Worm (Caenorhabditis elegans) whole organism, late embryonic: ENCODE data around the gene F09C6.3.

Experiments used
- C08G9.2 ChIP-seq: sonication (generic microtip); optimal IDR thresholded peaks from 2 replicates; lab custom pipeline; 2016; ENCODE audit warnings: mild to moderate bottlenecking, missing genetic modification characterization, moderate library complexity, missing compliant biosample characterization
- K02D7.2 ChIP-seq: sonication (generic microtip); optimal IDR thresholded peaks from 2 replicates; lab custom pipeline; 2017; ENCODE audit warnings: mild to moderate bottlenecking, missing genetic modification characterization, missing compliant biosample characterization
- K09A11.1 ChIP-seq: sonication (generic microtip); optimal IDR thresholded peaks from 2 replicates; lab custom pipeline; 2017; ENCODE audit warnings: antibody characterized with exemption, mild to moderate bottlenecking, missing genetic modification characterization, missing compliant biosample characterization; ENCODE audit not compliant: insufficient read depth
- ahr-1 ChIP-seq: sonication (generic microtip); optimal IDR thresholded peaks from 2 replicates; lab custom pipeline; 2016; ENCODE audit warnings: missing genetic modification characterization, missing compliant biosample characterization
- ama-1 ChIP-seq: fragments of 150-350 bp; optimal IDR thresholded peaks from 2 replicates; lab custom pipeline; 2014
- ceh-19 ChIP-seq: fragments of 200-800 bp; sonication (Bioruptor generic); optimal IDR thresholded peaks from 2 replicates; lab custom pipeline; 2018; ENCODE audit warnings: mild to moderate bottlenecking, missing genetic modification characterization, missing compliant biosample characterization
- ceh-2 ChIP-seq: sonication (generic microtip); optimal IDR thresholded peaks from 2 replicates; lab custom pipeline; 2016; ENCODE audit warnings: missing genotype, missing genetic modification characterization, missing compliant biosample characterization
- ceh-24 ChIP-seq: sonication (generic microtip); optimal IDR thresholded peaks from 2 replicates; lab custom pipeline; 2016; ENCODE audit warnings: mild to moderate bottlenecking, missing genetic modification characterization, missing compliant biosample characterization
- ceh-30 ChIP-seq: fragments of 150-350 bp; optimal IDR thresholded peaks from 2 replicates; lab custom pipeline; 2014; ENCODE audit warnings: missing biosample characterization, missing genetic modification characterization
- ceh-31 ChIP-seq: sonication (generic microtip); optimal IDR thresholded peaks from 2 replicates; lab custom pipeline; 2016; ENCODE audit warnings: missing genetic modification characterization, missing compliant biosample characterization
- ceh-48 ChIP-seq: sonication (generic microtip); optimal IDR thresholded peaks from 2 replicates; lab custom pipeline; 2016; ENCODE audit warnings: missing genetic modification characterization, inconsistent platforms, missing compliant biosample characterization
- ceh-9 ChIP-seq: sonication (generic microtip); optimal IDR thresholded peaks from 2 replicates; lab custom pipeline; 2016; ENCODE audit warnings: mild to moderate bottlenecking, missing genetic modification characterization, inconsistent platforms, missing compliant biosample characterization
- che-1 ChIP-seq: sonication (generic microtip); optimal IDR thresholded peaks from 2 replicates; lab custom pipeline; 2016; ENCODE audit warnings: mild to moderate bottlenecking, missing genetic modification characterization, missing compliant biosample characterization
- dve-1 ChIP-seq: sonication (generic microtip); optimal IDR thresholded peaks from 2 replicates; lab custom pipeline; 2017; ENCODE audit warnings: antibody characterized with exemption, mild to moderate bottlenecking, missing genetic modification characterization, missing compliant biosample characterization
- elt-4 ChIP-seq: sonication (generic microtip); optimal IDR thresholded peaks from 2 replicates; lab custom pipeline; 2016; ENCODE audit warnings: missing genetic modification characterization, missing compliant biosample characterization
- fax-1 ChIP-seq: sonication (generic microtip); optimal IDR thresholded peaks from 2 replicates; lab custom pipeline; 2016; ENCODE audit warnings: missing genotype, missing genetic modification characterization, missing compliant biosample characterization
- gmeb-2 ChIP-seq: sonication (generic microtip); optimal IDR thresholded peaks from 2 replicates; lab custom pipeline; 2016; ENCODE audit warnings: missing genetic modification characterization, inconsistent platforms, missing compliant biosample characterization
- hlh-15 ChIP-seq: sonication (generic microtip); optimal IDR thresholded peaks from 2 replicates; lab custom pipeline; 2016; ENCODE audit warnings: missing genetic modification characterization, missing compliant biosample characterization
- hlh-6 ChIP-seq: sonication (generic microtip); optimal IDR thresholded peaks from 2 replicates; lab custom pipeline; 2016; ENCODE audit warnings: missing genotype, missing genetic modification characterization, missing compliant biosample characterization
- hlh-8 ChIP-seq: sonication (generic microtip); optimal IDR thresholded peaks from 2 replicates; lab custom pipeline; 2016; ENCODE audit warnings: missing genotype, missing genetic modification characterization, missing compliant biosample characterization
- lin-11 ChIP-seq: fragments of 200-800 bp; sonication (Bioruptor generic); optimal IDR thresholded peaks from 2 replicates; lab custom pipeline; 2018; ENCODE audit warnings: mild to moderate bottlenecking, missing genetic modification characterization, missing compliant biosample characterization
- madf-2 ChIP-seq: sonication (generic microtip); optimal IDR thresholded peaks from 2 replicates; lab custom pipeline; 2017; ENCODE audit warnings: missing genetic modification characterization, missing compliant biosample characterization
- nfya-1 ChIP-seq: sonication (generic microtip); optimal IDR thresholded peaks from 2 replicates; lab custom pipeline; 2017; ENCODE audit warnings: missing genetic modification characterization, mild to moderate bottlenecking, missing compliant biosample characterization, antibody characterized with exemption, moderate library complexity
- npax-4 ChIP-seq: sonication (generic microtip); optimal IDR thresholded peaks from 2 replicates; lab custom pipeline; 2016; ENCODE audit warnings: missing genetic modification characterization, missing compliant biosample characterization
- pag-3 ChIP-seq: sonication (generic microtip); optimal IDR thresholded peaks from 2 replicates; lab custom pipeline; 2016; ENCODE audit warnings: missing compliant biosample characterization, missing genetic modification characterization, borderline replicate concordance
- pat-9 ChIP-seq: fragments of 200-800 bp; sonication (Bioruptor generic); optimal IDR thresholded peaks from 2 replicates; lab custom pipeline; 2018; ENCODE audit warnings: mild to moderate bottlenecking, missing genetic modification characterization, moderate library complexity, missing compliant biosample characterization
- pha-2 ChIP-seq: sonication (generic microtip); optimal IDR thresholded peaks from 2 replicates; lab custom pipeline; 2017; ENCODE audit warnings: mild to moderate bottlenecking, missing genetic modification characterization, missing compliant biosample characterization
- pqm-1 ChIP-seq: sonication (generic microtip); optimal IDR thresholded peaks from 2 replicates; lab custom pipeline; 2016; ENCODE audit warnings: missing genetic modification characterization, missing compliant biosample characterization
- pros-1 ChIP-seq: fragments of 150-350 bp; optimal IDR thresholded peaks from 2 replicates; lab custom pipeline; 2014; ENCODE audit warnings: missing biosample characterization, missing genetic modification reagents, missing genetic modification characterization
- sdc-2 ChIP-seq: sonication (generic microtip); optimal IDR thresholded peaks from 2 replicates; lab custom pipeline; 2016; ENCODE audit warnings: missing genotype, missing genetic modification characterization, missing compliant biosample characterization
- tbx-2 ChIP-seq: sonication (generic microtip); optimal IDR thresholded peaks from 2 replicates; lab custom pipeline; 2016; ENCODE audit warnings: missing genetic modification characterization, missing compliant biosample characterization
- tbx-7 ChIP-seq: sonication (generic microtip); optimal IDR thresholded peaks from 2 replicates; lab custom pipeline; 2016; ENCODE audit warnings: missing genotype, missing genetic modification characterization, missing compliant biosample characterization
- unc-42 ChIP-seq: sonication (generic microtip); optimal IDR thresholded peaks from 2 replicates; lab custom pipeline; 2016; ENCODE audit warnings: missing genotype, missing genetic modification characterization, missing compliant biosample characterization
- unc-86 ChIP-seq: sonication (generic microtip); optimal IDR thresholded peaks from 2 replicates; lab custom pipeline; 2016; ENCODE audit warnings: missing genetic modification characterization, missing compliant biosample characterization
- ztf-16 ChIP-seq: sonication (generic microtip); optimal IDR thresholded peaks from 2 replicates; lab custom pipeline; 2017; ENCODE audit warnings: missing genetic modification characterization, missing compliant biosample characterization

F09C6.3 gene

DNA sequence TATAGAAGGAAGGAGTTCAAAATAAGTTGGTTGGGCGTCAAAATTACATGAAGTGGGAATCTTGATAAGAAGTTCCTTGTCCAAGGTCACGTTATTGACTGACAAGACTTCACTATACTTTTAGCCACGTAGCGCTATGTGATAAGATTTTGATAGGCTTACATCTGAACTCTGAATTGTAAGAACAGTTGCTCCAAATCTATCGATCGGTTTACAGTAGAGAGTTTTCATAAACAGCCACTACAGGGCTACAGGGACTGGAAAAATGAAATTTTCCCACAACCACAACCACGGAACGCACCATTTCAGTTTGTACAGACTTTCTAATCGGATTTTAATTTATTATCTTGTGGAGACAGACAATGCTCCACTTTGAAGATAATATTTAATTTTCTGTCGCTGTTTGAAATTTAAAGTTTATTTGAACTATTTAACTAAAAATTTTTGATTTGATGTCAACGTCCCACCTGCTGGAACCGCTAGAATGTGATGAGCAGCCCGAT, 21.9 kb downstream of the F09C6.3 start, which contains the start of the genes clec-31 and clec-22:
Gene clec-31, minus strand, starts transcription at position 101 of the 503 bp plus-strand sequence.
Gene clec-22, plus strand, starts transcription at position 453 of the 503 bp plus-strand sequence.
- TF ChIP-seq pros-1 (tag; lab: Kevin White, UChicago) (no peak), pag-3 (tag; lab: Kevin White, UChicago) (no peak), elt-4 (tag; lab: Kevin White, UChicago) (no peak), pha-2 (tag; lab: Kevin White, UChicago) (no peak), fax-1 (tag; lab: Kevin White, UChicago) (no peak), pqm-1 (tag; lab: Kevin White, UChicago) (no peak), hlh-6 (tag; lab: Kevin White, UChicago) (no peak), unc-42 (tag; lab: Kevin White, UChicago) (no peak), dve-1 (tag; lab: Kevin White, UChicago) (no peak), ceh-24 (tag; lab: Kevin White, UChicago) (no peak), hlh-15 (tag; lab: Kevin White, UChicago) (no peak), ama-1 (lab: Kevin White, UChicago) (no peak), K09A11.1 (tag; lab: Kevin White, UChicago) (no peak)

DNA sequence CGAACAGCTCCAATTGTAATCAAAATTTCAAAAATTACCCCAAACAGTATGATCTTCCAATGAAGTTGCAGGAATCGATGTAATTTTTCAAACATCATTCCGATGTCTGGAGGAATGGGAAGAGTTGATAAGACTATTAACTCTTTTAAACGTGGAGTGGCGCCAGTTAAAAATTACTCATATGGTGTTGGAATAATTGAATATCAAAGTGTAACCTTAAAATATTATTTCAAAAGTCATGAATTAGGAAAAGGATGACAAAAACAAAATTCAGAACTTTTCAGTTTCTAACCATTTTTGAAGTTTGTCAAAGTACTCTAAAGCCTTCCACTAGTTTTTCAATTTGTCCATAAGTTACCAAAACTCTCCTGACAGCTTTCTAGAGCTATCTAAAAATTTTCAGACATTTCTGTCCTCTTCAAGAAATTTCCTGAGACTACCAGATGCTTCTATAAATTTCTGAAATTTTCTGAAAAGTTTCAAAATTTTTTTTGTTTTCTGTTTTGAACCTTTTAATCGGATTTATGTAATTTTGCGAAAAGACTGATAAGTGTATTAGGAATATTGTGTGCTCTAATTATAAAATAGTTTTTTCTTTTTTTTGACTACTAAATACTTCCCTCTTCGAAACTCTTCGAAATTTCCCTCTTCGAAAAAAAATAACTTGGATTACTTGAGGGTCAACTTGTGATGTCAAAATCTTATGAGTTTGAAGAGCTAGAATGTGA, 25.8 kb downstream of the F09C6.3 start, which contains the start of the genes clec-35 and clec-27:
Gene clec-35, minus strand, starts transcription at position 101 of the 728 bp plus-strand sequence.
Gene clec-27, plus strand, starts transcription at position 678 of the 728 bp plus-strand sequence.
- TF ChIP-seq elt-4 (tag; lab: Kevin White, UChicago) (no peak), nfya-1 (tag; lab: Kevin White, UChicago) (no peak), unc-86 (tag; lab: Kevin White, UChicago) (no peak), C08G9.2 (tag; lab: Kevin White, UChicago) (no peak), ceh-9 (tag; lab: Kevin White, UChicago) (no peak), K02D7.2 (tag; lab: Kevin White, UChicago) (no peak), tbx-2 (tag; lab: Kevin White, UChicago) (no peak), ceh-30 (tag; lab: Kevin White, UChicago) (no peak), che-1 (tag; lab: Kevin White, UChicago) (no peak), gmeb-2 (tag; lab: Kevin White, UChicago) (no peak), ceh-19 (GFP tag; lab: Kevin White, UChicago) (no peak), hlh-8 (tag; lab: Kevin White, UChicago) (no peak), ceh-24 (tag; lab: Kevin White, UChicago) (no peak), ceh-31 (tag; lab: Kevin White, UChicago) (no peak), dve-1 (tag; lab: Kevin White, UChicago) (no peak), lin-11 (tag; lab: Kevin White, UChicago) (no peak), ceh-2 (tag; lab: Kevin White, UChicago) (no peak)

- TF ChIP-seq tbx-2 (tag; lab: Kevin White, UChicago) = no peak
Measured at ce11 chrV:16852002-16852401, 28.0 kb downstream of the F09C6.3 start, which contains the start of gene clec-37. TSS of gene clec-37 (minus strand) at chrV:16852102.

DNA sequence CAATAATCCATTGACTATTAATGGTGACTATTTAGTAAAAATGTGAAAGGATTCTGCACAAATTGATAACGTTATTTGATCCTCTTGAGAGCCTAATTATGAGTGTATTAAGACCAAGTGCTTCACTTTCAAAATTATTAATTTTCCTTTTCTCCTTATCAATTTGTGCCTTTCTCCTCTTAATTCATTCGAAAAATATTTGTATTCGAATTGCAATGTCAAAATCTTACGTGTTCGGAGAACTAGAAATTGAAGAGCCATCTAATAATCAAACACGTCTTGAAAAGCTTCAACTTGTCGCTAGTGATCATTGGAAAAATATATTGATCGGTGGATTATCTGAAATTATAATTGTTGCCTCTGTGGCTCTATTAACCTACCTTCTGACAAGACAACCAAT, 31.5 kb downstream of the F09C6.3 start, which contains the start of the genes clec-36 and clec-26:
Gene clec-36, minus strand, starts transcription at position 101 of the 400 bp plus-strand sequence.
Gene clec-26, plus strand, starts transcription at position 114 of the 400 bp plus-strand sequence.
- no peak for TF ChIP-seq tbx-7 (tag; lab: Kevin White, UChicago)
- no peak for TF ChIP-seq ztf-16
- TF ChIP-seq pha-2 (tag; lab: Kevin White, UChicago) = no peak
- no peak for TF ChIP-seq ceh-48
- no peak for TF ChIP-seq npax-4 (tag; lab: Kevin White, UChicago)
- TF ChIP-seq, all 69 proteins: peak for 0

DNA sequence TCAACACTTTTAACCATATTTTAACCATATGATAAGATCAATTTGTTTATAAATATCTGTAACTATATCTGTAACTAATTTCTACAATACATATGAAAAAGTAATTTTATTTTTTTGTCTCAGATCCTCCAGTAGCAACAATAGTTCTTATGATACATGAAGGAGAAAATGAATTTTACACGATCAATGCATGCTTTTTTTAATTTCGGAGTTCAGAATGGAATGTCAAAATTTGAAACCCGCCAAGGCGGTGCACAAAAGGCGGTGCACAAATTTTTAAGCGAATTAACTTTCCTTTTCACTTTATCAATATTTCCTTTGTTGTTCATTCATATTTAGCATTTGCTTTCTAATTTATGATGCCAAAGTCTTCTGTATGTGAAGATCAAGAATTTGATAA, 37.0 kb downstream of the F09C6.3 start, which contains the start of gene clec-25:
Gene clec-25, plus strand, starts transcription at position 301 of the 400 bp plus-strand sequence.
- no peak for TF ChIP-seq pat-9
- TF ChIP-seq che-1 (tag; lab: Kevin White, UChicago) = no peak
- no peak for TF ChIP-seq madf-2 (tag; lab: Kevin White, UChicago)
- no peak for TF ChIP-seq unc-86 (tag; lab: Kevin White, UChicago)
- TF ChIP-seq hlh-8 (tag; lab: Kevin White, UChicago) = no peak
- no peak for TF ChIP-seq sdc-2 (tag; lab: Kevin White, UChicago)
- TF ChIP-seq hlh-15 (tag; lab: Kevin White, UChicago) = no peak
- TF ChIP-seq ahr-1 (tag; lab: Kevin White, UChicago) = no peak
